Fruit fly (Drosophila melanogaster): Measurements from ENCODE around the gene Nelf-A.

The Nelf-A gene

dm6 chr3R:21224230-21224629 lies 726 bp downstream of the Nelf-A start (continued):
- TF ChIP-seq CG12071 (GFP tag; optimal IDR thresholded peaks at IDR 0.05) (no peak), dpn (GFP tag; optimal IDR thresholded peaks at IDR 0.05) (peak in 1 of 2 experiments; percentile 24), CG14014 (GFP tag; IDR thresholded peaks at IDR 0.05) (0 out of 2 replicates have a peak, but pooled peaks have one; percentile 46), CG16779 (GFP tag; IDR thresholded peaks at IDR 0.05) (peak; percentile 20; the same call in 1 of the 2 replicates), Nf-YC (tag; optimal IDR thresholded peaks at IDR 0.05) (no peak), lbe (GFP tag; optimal IDR thresholded peaks at IDR 0.05) (no peak), CG2129 (GFP tag; IDR thresholded peaks at IDR 0.05; ENCODE audit: partially characterized antibody) (no peak), gcm (GFP tag; optimal IDR thresholded peaks at IDR 0.05) (peak; percentile 20), vnd (GFP tag; IDR thresholded peaks at IDR 0.05; ENCODE audit: partially characterized antibody) (no peak), pan (optimal IDR thresholded peaks at IDR 0.05) (no peak), pan (GFP tag; optimal IDR thresholded peaks at IDR 0.05 in 1 of 2, IDR thresholded peaks at IDR 0.05 in 1 of 2) (peak in 1 of 2 experiments; percentile 51), Hr39 (optimal IDR thresholded peaks at IDR 0.05) (no peak), Ptx1 (GFP tag; IDR thresholded peaks at IDR 0.05) (0 out of 2 replicates have a peak, but pooled peaks have one; percentile 23), CG12659 (GFP tag; optimal IDR thresholded peaks at IDR 0.05) (no peak), Dek (tag; optimal IDR thresholded peaks at IDR 0.05) (no peak), BEAF-32 (GFP tag; optimal IDR thresholded peaks at IDR 0.05) (no peak), CrebB (tag; optimal IDR thresholded peaks at IDR 0.05) (no peak), pho (GFP tag; optimal IDR thresholded peaks at IDR 0.05) (no peak), Ada2b (GFP tag; IDR thresholded peaks at IDR 0.05) (peak; percentile 34; the same call in 1 of the 2 replicates), CG2678 (tag; optimal IDR thresholded peaks at IDR 0.05) (no peak), mirr (GFP tag; optimal IDR thresholded peaks at IDR 0.05) (no peak), gt (GFP tag; IDR thresholded peaks at IDR 0.05) (no peak), Bgb (GFP tag; IDR thresholded peaks at IDR 0.05; ENCODE audit: partially characterized antibody) (0 out of 2 replicates have a peak, but pooled peaks have one; percentile 16), CG15269 (tag; optimal IDR thresholded peaks at IDR 0.05) (peak; percentile 36), NfI (GFP tag; optimal IDR thresholded peaks at IDR 0.05) (peak; percentile 22), D19A (tag; optimal IDR thresholded peaks at IDR 0.05) (peak; percentile 42), chinmo (GFP tag; IDR thresholded peaks at IDR 0.05; ENCODE audit: partially characterized antibody) (peak; percentile 53; the same call in 1 of the 4 replicates), Hmr (GFP tag; optimal IDR thresholded peaks at IDR 0.05) (peak; percentile 27), ro (GFP tag; IDR thresholded peaks at IDR 0.05) (no peak), CG13624 (GFP tag; optimal IDR thresholded peaks at IDR 0.05) (no peak), ase (GFP tag; IDR thresholded peaks at IDR 0.05) (no peak), CG7556 (GFP tag; optimal IDR thresholded peaks at IDR 0.05) (peak; percentile 21), Deaf1 (tag; optimal IDR thresholded peaks at IDR 0.05) (no peak), rib (GFP tag; IDR thresholded peaks at IDR 0.05) (peak; percentile 67; the same call in 1 of the 2 replicates), CG11247 (GFP tag; IDR thresholded peaks at IDR 0.05) (no peak), CG3847 (GFP tag; IDR thresholded peaks at IDR 0.05) (0 out of 2 replicates have a peak, but pooled peaks have one; percentile 26), lab (GFP tag; optimal IDR thresholded peaks at IDR 0.05) (peak; percentile 33), CG33213 (GFP tag; optimal IDR thresholded peaks at IDR 0.05) (no peak), en (GFP tag; optimal IDR thresholded peaks at IDR 0.05) (no peak), fd102C (GFP tag; optimal IDR thresholded peaks at IDR 0.05) (no peak), CG9727 (GFP tag; optimal IDR thresholded peaks at IDR 0.05) (no peak), Scr (GFP tag; IDR thresholded peaks at IDR 0.05; ENCODE audit: partially characterized antibody) (no peak), HmgD (GFP tag; optimal IDR thresholded peaks at IDR 0.05) (no peak), crc (GFP tag; optimal IDR thresholded peaks at IDR 0.05) (no peak), CG8944 (GFP tag; optimal IDR thresholded peaks at IDR 0.05) (no peak), E2f1 (GFP tag; IDR thresholded peaks at IDR 0.05) (peak; percentile 71; the same call in 1 of the 2 replicates), E2f2 (GFP tag; IDR thresholded peaks at IDR 0.05) (peak; percentile 23; the same call in 1 of the 2 replicates), CG13287 (GFP tag; IDR thresholded peaks at IDR 0.05; ENCODE audit: partially characterized antibody) (peak; percentile 6; the same call in 1 of the 2 replicates), CG4820 (GFP tag; optimal IDR thresholded peaks at IDR 0.05) (no peak), lmd (GFP tag; IDR thresholded peaks at IDR 0.05) (peak; percentile 28; the same call in 1 of the 2 replicates)
